Fruit fly (Drosophila melanogaster): ENCODE measurements around the gene CG9902.

- TF ChIP-seq schlank (tag; optimal IDR thresholded peaks at IDR 0.05) = no peak
- TF ChIP-seq vfl (GFP tag; optimal IDR thresholded peaks at IDR 0.05) = no peak
- TF ChIP-seq CG12391 (tag; optimal IDR thresholded peaks at IDR 0.05) = no peak
- no peak for TF ChIP-seq CG10147 (GFP tag; optimal IDR thresholded peaks at IDR 0.05)
- TF ChIP-seq hkb (optimal IDR thresholded peaks at IDR 0.05) = no peak
- TF ChIP-seq hkb (GFP tag; IDR thresholded peaks at IDR 0.05) = no peak
- TF ChIP-seq zen (tag; optimal IDR thresholded peaks at IDR 0.05) = no peak
- TF ChIP-seq CG12155 (GFP tag; optimal IDR thresholded peaks at IDR 0.05) = no peak
- TF ChIP-seq nau (GFP tag; optimal IDR thresholded peaks at IDR 0.05) = no peak
- no peak for TF ChIP-seq CG14965 (GFP tag; optimal IDR thresholded peaks at IDR 0.05; ENCODE audit: borderline replicate concordance)
Observed at dm6 chrX:16595411-16595810, 48.1 kb upstream of the CG9902 start.
